Fruit fly (Drosophila melanogaster): ENCODE results near the gene CG32982.

dm6 chr2L:9124448-9124847 lies 1.1 kb upstream of the CG32982 start:
- TF ChIP-seq fd96Ca (GFP tag; IDR thresholded peaks at IDR 0.05) (no peak), CG13204 (GFP tag; optimal IDR thresholded peaks at IDR 0.05) (no peak)
